Worm (Caenorhabditis elegans) whole organism, L1 larva: ENCODE data around the gene kin-24.

Experiments used
- C04F5.9 ChIP-seq: sonication (generic microtip); optimal IDR thresholded peaks from 2 replicates; lab custom pipeline; 2016; ENCODE audit warnings: missing genetic modification characterization, missing compliant biosample characterization
- Y116A8C.19 ChIP-seq: sonication (generic microtip); optimal IDR thresholded peaks from 2 replicates; lab custom pipeline; 2016; ENCODE audit warnings: missing compliant biosample characterization, missing genetic modification characterization, borderline replicate concordance
- aha-1 ChIP-seq: fragments of 150-350 bp; optimal IDR thresholded peaks from 2 replicates; lab custom pipeline; 2014; ENCODE audit warnings: missing biosample characterization, missing genetic modification characterization
- alr-1 ChIP-seq: fragments of 200-800 bp; sonication (Bioruptor generic); optimal IDR thresholded peaks from 2 replicates; lab custom pipeline; 2018; ENCODE audit warnings: borderline replicate concordance, mild to moderate bottlenecking, missing genetic modification characterization, missing compliant biosample characterization
- aly-2 ChIP-seq: fragments of 150-350 bp; optimal IDR thresholded peaks from 2 replicates; lab custom pipeline; 2014; ENCODE audit warnings: missing biosample characterization, missing genetic modification characterization
- ceh-82 ChIP-seq, 3 experiments: fragments of 150-350 bp in 1 of 3; sonication (generic microtip) in 2 of 3; optimal IDR thresholded peaks; 2 replicates each; lab custom pipeline; 2014 to 2017; ENCODE audit warnings: missing biosample characterization in 3 of 3, missing genetic modification characterization in 3 of 3
- ceh-88 ChIP-seq: fragments of 200-800 bp; sonication (Bioruptor generic); IDR thresholded peaks from 2 replicates; pipeline ENCODE4 v1.3.6; 2022; ENCODE audit warnings: missing genetic modification characterization, missing compliant biosample characterization
- ces-1 ChIP-seq: fragments of 150-350 bp; optimal IDR thresholded peaks from 2 replicates; lab custom pipeline; 2014; ENCODE audit warnings: missing biosample characterization, missing genetic modification reagents, missing genetic modification characterization
- dpl-1 ChIP-seq, 3 experiments: fragments of 150-350 bp in 2 of 3; sonication (generic microtip) in 1 of 3; optimal IDR thresholded peaks; 2 replicates each; lab custom pipeline; 2014 to 2017; ENCODE audit warnings: missing biosample characterization in 3 of 3, missing genetic modification characterization in 3 of 3, missing genetic modification reagents in 3 of 3
- efl-3 ChIP-seq: fragments of 200-800 bp; sonication (Bioruptor generic); optimal IDR thresholded peaks from 2 replicates; lab custom pipeline; 2018; ENCODE audit warnings: mild to moderate bottlenecking, missing genetic modification characterization, missing compliant biosample characterization
- egl-13 ChIP-seq: sonication (generic microtip); optimal IDR thresholded peaks from 2 replicates; lab custom pipeline; 2016; ENCODE audit warnings: missing genotype, missing genetic modification reagents, missing genetic modification characterization, missing compliant biosample characterization
- egl-27 ChIP-seq, 2 experiments: fragments of 150-350 bp in 1 of 2; sonication (generic microtip); optimal IDR thresholded peaks; 3 replicates each; lab custom pipeline; 2017 to 2018; ENCODE audit warnings: missing biosample characterization in 2 of 2, missing genetic modification characterization in 2 of 2, missing genetic modification reagents in 2 of 2
- fkh-10 ChIP-seq: sonication (generic microtip); optimal IDR thresholded peaks from 2 replicates; lab custom pipeline; 2017; ENCODE audit warnings: missing biosample characterization, missing genetic modification reagents, missing genetic modification characterization
- grh-1 ChIP-seq: fragments of 200-800 bp; sonication (Bioruptor generic); IDR thresholded peaks from 2 replicates; pipeline ENCODE4 v1.3.6; 2022; ENCODE audit warnings: missing genetic modification reagents, missing genetic modification characterization, missing compliant biosample characterization
- hlh-4 ChIP-seq: sonication (generic microtip); optimal IDR thresholded peaks from 2 replicates; lab custom pipeline; 2016; ENCODE audit warnings: mild to moderate bottlenecking, missing genetic modification characterization, missing compliant biosample characterization
- irx-1 ChIP-seq: sonication (generic microtip); optimal IDR thresholded peaks from 2 replicates; lab custom pipeline; 2016; ENCODE audit warnings: missing genetic modification characterization, missing compliant biosample characterization
- jun-1 ChIP-seq: fragments of 150-350 bp; optimal IDR thresholded peaks from 2 replicates; lab custom pipeline; 2014; ENCODE audit warnings: missing biosample characterization, missing genetic modification reagents, missing genetic modification characterization
- lin-15B ChIP-seq: fragments of 150-350 bp; sonication (generic microtip); optimal IDR thresholded peaks from 3 replicates; lab custom pipeline; 2014; ENCODE audit warnings: missing biosample characterization, missing genetic modification characterization
- lin-39 ChIP-seq: fragments of 150-350 bp; optimal IDR thresholded peaks from 2 replicates; lab custom pipeline; 2014; ENCODE audit warnings: missing biosample characterization, missing genetic modification reagents, missing genetic modification characterization
- lsy-2 ChIP-seq, 2 experiments: fragments of 150-350 bp; optimal IDR thresholded peaks; 2 replicates each; lab custom pipeline; 2014; ENCODE audit warnings: missing biosample characterization in 2 of 2, missing genetic modification characterization in 2 of 2
- mab-9 ChIP-seq: fragments of 200-800 bp; sonication (Bioruptor generic); IDR thresholded peaks from 2 replicates; pipeline ENCODE4 v1.3.6; 2022; ENCODE audit warnings: missing genetic modification reagents, missing genetic modification characterization, missing compliant biosample characterization
- mdl-1 ChIP-seq, 2 experiments: fragments of 150-350 bp; optimal IDR thresholded peaks; 2 replicates each; lab custom pipeline; 2014 to 2017; ENCODE audit warnings: missing biosample characterization in 2 of 2, missing genetic modification characterization in 2 of 2, inconsistent platforms in 1 of 2
- mep-1 ChIP-seq: fragments of 150-350 bp; optimal IDR thresholded peaks from 2 replicates; lab custom pipeline; 2014; ENCODE audit warnings: missing biosample characterization, missing genetic modification characterization
- nhr-12 ChIP-seq: sonication (generic microtip); optimal IDR thresholded peaks from 2 replicates; lab custom pipeline; 2017; ENCODE audit warnings: missing biosample characterization, missing genetic modification characterization
- nhr-20 ChIP-seq: sonication (generic microtip); optimal IDR thresholded peaks from 2 replicates; lab custom pipeline; 2016; ENCODE audit warnings: mild to moderate bottlenecking, missing genetic modification characterization, missing compliant biosample characterization
- nhr-237 ChIP-seq: fragments of 150-350 bp; optimal IDR thresholded peaks from 2 replicates; lab custom pipeline; 2014; ENCODE audit warnings: missing biosample characterization, missing genetic modification characterization
- nhr-47 ChIP-seq: sonication (generic microtip); optimal IDR thresholded peaks from 2 replicates; lab custom pipeline; 2016; ENCODE audit warnings: mild to moderate bottlenecking, missing genetic modification characterization, moderate library complexity, missing compliant biosample characterization
- nhr-71 ChIP-seq: sonication (generic microtip); optimal IDR thresholded peaks from 2 replicates; lab custom pipeline; 2016; ENCODE audit warnings: mild to moderate bottlenecking, missing genetic modification characterization, moderate library complexity, missing compliant biosample characterization
- nhr-90 ChIP-seq: sonication (generic microtip); optimal IDR thresholded peaks from 2 replicates; lab custom pipeline; 2016; ENCODE audit warnings: mild to moderate bottlenecking, missing genetic modification characterization, missing compliant biosample characterization; ENCODE audit not compliant: poor library complexity
- pag-3 ChIP-seq: sonication (generic microtip); optimal IDR thresholded peaks from 2 replicates; lab custom pipeline; 2017; ENCODE audit warnings: missing genetic modification characterization, mild to moderate bottlenecking, missing compliant biosample characterization, antibody characterized with exemption, borderline replicate concordance; ENCODE audit not compliant: insufficient read depth
- snu-23 ChIP-seq: sonication (generic microtip); optimal IDR thresholded peaks from 2 replicates; lab custom pipeline; 2016; ENCODE audit warnings: missing genetic modification characterization, missing compliant biosample characterization
- tbx-2 ChIP-seq: sonication (generic microtip); optimal IDR thresholded peaks from 2 replicates; lab custom pipeline; 2016; ENCODE audit warnings: missing genetic modification characterization, missing compliant biosample characterization
- tlp-1 ChIP-seq: fragments of 150-350 bp; optimal IDR thresholded peaks from 2 replicates; lab custom pipeline; 2014; ENCODE audit warnings: missing biosample characterization, missing genetic modification characterization
- unc-130 ChIP-seq: fragments of 150-350 bp; optimal IDR thresholded peaks from 2 replicates; lab custom pipeline; 2017; ENCODE audit warnings: missing biosample characterization, missing genetic modification characterization, inconsistent platforms
- unc-30 ChIP-seq: sonication (generic microtip); optimal IDR thresholded peaks from 2 replicates; lab custom pipeline; 2017; ENCODE audit warnings: missing biosample characterization, missing genetic modification characterization
- unc-98 ChIP-seq: fragments of 200-800 bp; sonication (Bioruptor generic); IDR thresholded peaks from 2 replicates; pipeline ENCODE4 v1.3.6; 2022; ENCODE audit warnings: missing genetic modification characterization, missing compliant biosample characterization
- zip-4 ChIP-seq: fragments of 200-800 bp; sonication (Bioruptor generic); optimal IDR thresholded peaks from 2 replicates; lab custom pipeline; 2018; ENCODE audit warnings: mild to moderate bottlenecking, missing genetic modification characterization, moderate library complexity, missing compliant biosample characterization

Gene kin-24

ce11 chrIV:9867915-9868314 is 27.0 kb upstream of the kin-24 start (continued):
- TF ChIP-seq irx-1 (no peak), fkh-10 (no peak), nhr-237 (tag; lab: Kevin White, UChicago) (no peak), ceh-88 (GFP tag; lab: Robert Waterston, UW) (0 out of 2 replicates have a peak, but pooled peaks have one; percentile 21), alr-1 (tag; lab: Kevin White, UChicago) (no peak), tlp-1 (no peak), mdl-1 (tag; optimal IDR thresholded peaks at IDR 0.05; lab: Kevin White, UChicago) (peak in 1 of 2 experiments; percentile 64), C04F5.9 (no peak)

ce11 chrIV:9866865-9867264 is 26.0 kb upstream of the kin-24 start:
- peak; percentile 59 for TF ChIP-seq nhr-20 (tag; lab: Kevin White, UChicago)
- TF ChIP-seq lin-15B (tag; lab: Kevin White, UChicago), result no peak
- TF ChIP-seq, all 84 proteins: peak for 1

- TF ChIP-seq unc-130 (tag; lab: Kevin White, UChicago) (no peak), nhr-47 (tag; lab: Kevin White, UChicago) (no peak), unc-98 (no peak)
- TF ChIP-seq, all 84 proteins: peak for 0
Observed at ce11 chrIV:9864778-9865177, 23.9 kb upstream of the kin-24 start, which contains the start of the genes K07F5.15 and K07F5.22. TSS of gene K07F5.15 (plus strand) at chrIV:9865078. TSS of gene K07F5.22 (plus strand) at chrIV:9865078.

ce11 chrIV:9863817-9864216 is 22.9 kb upstream of the kin-24 start, which contains the start of gene K07F5.16:
TSS of gene K07F5.16 (plus strand) at chrIV:9864117.
- TF ChIP-seq nhr-12, result no peak
- no peak for TF ChIP-seq zip-4 (GFP tag; lab: Kevin White, UChicago)
- no peak for TF ChIP-seq grh-1 (GFP tag; lab: Robert Waterston, UW)
- TF ChIP-seq jun-1 (tag; lab: Kevin White, UChicago), result no peak
- TF ChIP-seq tbx-2 (tag; lab: Kevin White, UChicago), result no peak
- TF ChIP-seq unc-30, result no peak
- TF ChIP-seq mep-1 (tag; lab: Kevin White, UChicago), result no peak
- TF ChIP-seq aha-1, result no peak
- no peak for TF ChIP-seq ceh-82 (tag; optimal IDR thresholded peaks at IDR 0.05; lab: Kevin White, UChicago)
- no peak for TF ChIP-seq ceh-88 (GFP tag; lab: Robert Waterston, UW)
- no peak for TF ChIP-seq snu-23 (GFP tag; lab: Kevin White, UChicago)
- TF ChIP-seq egl-13 (tag; lab: Kevin White, UChicago), result no peak
- TF ChIP-seq dpl-1 (GFP tag; optimal IDR thresholded peaks at IDR 0.05; lab: Kevin White, UChicago), result no peak
- TF ChIP-seq aly-2 (tag; lab: Kevin White, UChicago), result no peak
- no peak for TF ChIP-seq lin-39
- TF ChIP-seq efl-3 (GFP tag; lab: Kevin White, UChicago), result no peak
- no peak for TF ChIP-seq ces-1
- no peak for TF ChIP-seq pag-3 (tag; lab: Kevin White, UChicago)
- TF ChIP-seq nhr-47 (tag; lab: Kevin White, UChicago), result no peak
- TF ChIP-seq lsy-2 (tag; optimal IDR thresholded peaks at IDR 0.05; lab: Kevin White, UChicago), result no peak

ce11 chrIV:9861921-9862320 is 21.0 kb upstream of the kin-24 start, which contains the start of gene K07F5.14:
TSS of gene K07F5.14 (plus strand) at chrIV:9862221.
- TF ChIP-seq Y116A8C.19 (tag; lab: Kevin White, UChicago) (no peak), hlh-4 (tag; lab: Kevin White, UChicago) (no peak), nhr-90 (tag; lab: Kevin White, UChicago) (no peak), mab-9 (GFP tag; lab: Robert Waterston, UW) (no peak), nhr-47 (tag; lab: Kevin White, UChicago) (no peak), nhr-71 (tag; lab: Kevin White, UChicago) (no peak), egl-27 (tag; optimal IDR thresholded peaks at IDR 0.05; lab: Kevin White, UChicago) (no peak), unc-130 (tag; lab: Kevin White, UChicago) (no peak)
- TF ChIP-seq, all 84 proteins: peak for 0
